Fruit fly (Drosophila melanogaster) whole organism, embryonic: ENCODE results near the gene Cpr76Bc.

Experiments used
- Abd-B ChIP-seq: fragments of 200-800 bp; sonication (Bioruptor generic); optimal IDR thresholded peaks from 2 replicates; lab custom pipeline; 2018; ENCODE audit warnings: missing biosample characterization, mild to moderate bottlenecking, missing genetic modification characterization, moderate library complexity
- Bgb ChIP-seq: fragments of 200-800 bp; sonication (Bioruptor generic); IDR thresholded peaks from 2 replicates; pipeline ENCODE4 v1.3.6; 2022; ENCODE audit warnings: missing biosample characterization, missing genetic modification characterization; ENCODE audit not compliant: partially characterized antibody
- BtbVII ChIP-seq: fragments of 200-800 bp; sonication (Bioruptor generic); optimal IDR thresholded peaks from 3 replicates; lab custom pipeline; 2017; ENCODE audit warnings: missing biosample characterization, mild to moderate bottlenecking, missing genetic modification characterization
- CG10321 ChIP-seq: fragments of 200-800 bp; sonication (Bioruptor generic); IDR thresholded peaks from 2 replicates; pipeline ENCODE4 v1.3.6; 2022; ENCODE audit warnings: missing biosample characterization, missing genetic modification characterization
- CG10654 ChIP-seq: fragments of 200-800 bp; sonication (Bioruptor generic); optimal IDR thresholded peaks from 2 replicates; lab custom pipeline; 2016; ENCODE audit warnings: missing biosample characterization, missing genetic modification characterization
- CG11093 ChIP-seq: fragments of 200-800 bp; sonication (Bioruptor generic); IDR thresholded peaks from 3 replicates; pipeline ENCODE4 v1.3.6; 2022; ENCODE audit warnings: missing biosample characterization, missing genetic modification characterization
- CG11247 ChIP-seq: fragments of 200-800 bp; sonication (Bioruptor generic); IDR thresholded peaks from 2 replicates; pipeline ENCODE4 v1.3.6; 2022; ENCODE audit warnings: missing biosample characterization, missing genetic modification characterization
- CG11504 ChIP-seq: fragments of 200-800 bp; sonication (Bioruptor generic); optimal IDR thresholded peaks from 3 replicates; lab custom pipeline; 2019; ENCODE audit warnings: missing biosample characterization, mild to moderate bottlenecking, missing genetic modification characterization, moderate library complexity
- CG11696 ChIP-seq: fragments of 200-800 bp; sonication (Bioruptor generic); IDR thresholded peaks from 2 replicates; pipeline ENCODE4 v1.3.6; 2022; ENCODE audit warnings: missing biosample characterization, missing genetic modification characterization
- CG13123 ChIP-seq: fragments of 200-800 bp; sonication (Bioruptor generic); optimal IDR thresholded peaks from 2 replicates; lab custom pipeline; 2016; ENCODE audit warnings: missing biosample characterization, missing genetic modification characterization
- CG13894 ChIP-seq: fragments of 200-800 bp; sonication (Bioruptor generic); optimal IDR thresholded peaks from 3 replicates; lab custom pipeline; 2018; ENCODE audit warnings: missing biosample characterization, mild to moderate bottlenecking, missing genetic modification characterization, moderate library complexity
- CG16863 ChIP-seq: fragments of 200-800 bp; sonication (Bioruptor generic); optimal IDR thresholded peaks from 3 replicates; lab custom pipeline; 2016; ENCODE audit warnings: missing biosample characterization, missing genetic modification characterization
- CG18764 ChIP-seq: fragments of 200-800 bp; sonication (Bioruptor generic); optimal IDR thresholded peaks from 3 replicates; lab custom pipeline; 2016; ENCODE audit warnings: missing biosample characterization, missing genetic modification characterization
- CG2116 ChIP-seq: fragments of 200-800 bp; sonication (Bioruptor generic); optimal IDR thresholded peaks from 3 replicates; lab custom pipeline; 2018; ENCODE audit warnings: missing biosample characterization, mild to moderate bottlenecking, missing genetic modification characterization
- CG31388 ChIP-seq: fragments of 200-800 bp; sonication (Bioruptor generic); optimal IDR thresholded peaks from 2 replicates; lab custom pipeline; 2016; ENCODE audit warnings: missing biosample characterization, missing genetic modification characterization
- CG32772 ChIP-seq: fragments of 200-800 bp; sonication (Bioruptor generic); IDR thresholded peaks from 2 replicates; pipeline ENCODE4 v1.3.6; 2022; ENCODE audit warnings: missing biosample characterization, missing genetic modification characterization
- CG4360 ChIP-seq: fragments of 200-800 bp; sonication (Bioruptor generic); IDR thresholded peaks from 2 replicates; pipeline ENCODE4 v1.3.6; 2022; ENCODE audit warnings: missing biosample characterization, missing genetic modification characterization
- CG7963 ChIP-seq: fragments of 200-800 bp; sonication (Bioruptor generic); IDR thresholded peaks from 3 replicates; pipeline ENCODE4 v1.3.6; 2022; ENCODE audit warnings: missing biosample characterization, missing genetic modification characterization; ENCODE audit not compliant: partially characterized antibody
- CG9727 ChIP-seq: fragments of 200-800 bp; sonication (Bioruptor generic); optimal IDR thresholded peaks from 3 replicates; lab custom pipeline; 2017; ENCODE audit warnings: missing biosample characterization, mild to moderate bottlenecking, missing genetic modification characterization
- CoRest ChIP-seq: fragments of 200-800 bp; sonication (Bioruptor generic); optimal IDR thresholded peaks from 3 replicates; lab custom pipeline; 2018; ENCODE audit warnings: missing biosample characterization, mild to moderate bottlenecking, missing genetic modification characterization, moderate library complexity
- D19B ChIP-seq: fragments of 200-800 bp; sonication (Bioruptor generic); optimal IDR thresholded peaks from 2 replicates; lab custom pipeline; 2017; ENCODE audit warnings: missing biosample characterization, mild to moderate bottlenecking, missing genetic modification characterization
- Ets65A ChIP-seq: fragments of 200-800 bp; sonication (Bioruptor generic); peaks from one replicate; lab custom pipeline; 2016; ENCODE audit warnings: missing biosample characterization, missing genetic modification characterization
- Ets97D ChIP-seq: fragments of 200-800 bp; sonication (Bioruptor generic); optimal IDR thresholded peaks from 3 replicates; lab custom pipeline; 2016; ENCODE audit warnings: missing biosample characterization, missing genetic modification characterization
- HHEX ChIP-seq: fragments of 200-800 bp; sonication (Bioruptor generic); optimal IDR thresholded peaks from 3 replicates; lab custom pipeline; 2017; ENCODE audit warnings: missing biosample characterization, mild to moderate bottlenecking, missing genetic modification characterization, missing genetic modification reagents
- HLH54F ChIP-seq: fragments of 200-800 bp; sonication (Bioruptor generic); optimal IDR thresholded peaks from 3 replicates; lab custom pipeline; 2016; ENCODE audit warnings: missing biosample characterization, missing genetic modification characterization
- HmgD ChIP-seq: fragments of 200-800 bp; sonication (Bioruptor generic); optimal IDR thresholded peaks from 3 replicates; lab custom pipeline; 2016; ENCODE audit warnings: missing biosample characterization, missing genetic modification characterization
- Hr3 ChIP-seq: fragments of 200-800 bp; sonication (Bioruptor generic); optimal IDR thresholded peaks from 3 replicates; lab custom pipeline; 2016; ENCODE audit warnings: missing biosample characterization, missing genetic modification characterization
- Hr39 ChIP-seq: fragments of >200 bp; optimal IDR thresholded peaks from 2 replicates; lab custom pipeline; 2017
- MTF-1 ChIP-seq: fragments of 200-800 bp; sonication (Bioruptor generic); optimal IDR thresholded peaks from 2 replicates; lab custom pipeline; 2018; ENCODE audit warnings: missing biosample characterization, mild to moderate bottlenecking, missing genetic modification characterization, borderline replicate concordance
- Med ChIP-seq: fragments of 200-800 bp; sonication (Bioruptor generic); peaks from one replicate; lab custom pipeline; 2016; ENCODE audit warnings: missing biosample characterization, missing genetic modification characterization, mild to moderate bottlenecking, inconsistent platforms, moderate library complexity
- NC2α ChIP-seq: fragments of 200-800 bp; sonication (Bioruptor generic); optimal IDR thresholded peaks from 2 replicates; lab custom pipeline; 2016; ENCODE audit warnings: missing biosample characterization, missing genetic modification characterization
- NFAT ChIP-seq: fragments of 200-800 bp; sonication (Bioruptor generic); IDR thresholded peaks from 2 replicates; pipeline ENCODE4 v1.3.6; 2022; ENCODE audit warnings: missing biosample characterization, missing genetic modification characterization
- NfI ChIP-seq: fragments of 200-800 bp; sonication (Bioruptor generic); optimal IDR thresholded peaks from 3 replicates; lab custom pipeline; 2018; ENCODE audit warnings: missing biosample characterization, mild to moderate bottlenecking, missing genetic modification characterization, moderate library complexity
- Pdp1 ChIP-seq, 2 experiments: fragments of 200-800 bp; sonication (Bioruptor generic); optimal IDR thresholded peaks; 3 replicates each; lab custom pipeline; 2016; ENCODE audit warnings: missing biosample characterization in 2 of 2, missing genetic modification characterization in 2 of 2, mild to moderate bottlenecking in 1 of 2, moderate library complexity in 1 of 2
- TFAM ChIP-seq: fragments of 200-800 bp; sonication (Bioruptor generic); optimal IDR thresholded peaks from 2 replicates; lab custom pipeline; 2017; ENCODE audit warnings: missing biosample characterization, missing genetic modification characterization, inconsistent platforms
- Usf ChIP-seq: fragments of 200-800 bp; sonication (Bioruptor generic); optimal IDR thresholded peaks from 2 replicates; lab custom pipeline; 2017; ENCODE audit warnings: missing genotype, missing biosample characterization, missing genetic modification characterization
- az2 ChIP-seq: fragments of 200-800 bp; sonication (Bioruptor generic); optimal IDR thresholded peaks from 3 replicates; lab custom pipeline; 2016; ENCODE audit warnings: missing biosample characterization, missing genetic modification characterization
- bab2 ChIP-seq: fragments of 200-800 bp; sonication (Bioruptor generic); optimal IDR thresholded peaks from 2 replicates; lab custom pipeline; 2016; ENCODE audit warnings: missing biosample characterization, missing genetic modification characterization
- caup ChIP-seq: fragments of 200-800 bp; sonication (Bioruptor generic); optimal IDR thresholded peaks from 3 replicates; lab custom pipeline; 2017; ENCODE audit warnings: missing biosample characterization, mild to moderate bottlenecking, missing genetic modification characterization, moderate library complexity; ENCODE audit not compliant: severe bottlenecking
- chinmo ChIP-seq: fragments of 200-800 bp; sonication (Bioruptor generic); IDR thresholded peaks from 4 replicates; pipeline ENCODE4 v1.3.6; 2022; ENCODE audit warnings: missing biosample characterization, missing genetic modification characterization; ENCODE audit not compliant: partially characterized antibody
- gcm ChIP-seq: fragments of 200-800 bp; sonication (Bioruptor generic); optimal IDR thresholded peaks from 2 replicates; lab custom pipeline; 2019; ENCODE audit warnings: missing biosample characterization, mild to moderate bottlenecking, missing genetic modification characterization, moderate library complexity
- gro ChIP-seq: fragments of 200-800 bp; sonication (Bioruptor generic); optimal IDR thresholded peaks from 2 replicates; lab custom pipeline; 2016; ENCODE audit warnings: missing biosample characterization, missing genetic modification characterization
- klu ChIP-seq: fragments of 200-800 bp; sonication (Bioruptor generic); IDR thresholded peaks from 2 replicates; pipeline ENCODE4 v1.3.6; 2022; ENCODE audit warnings: missing biosample characterization, missing genetic modification characterization
- knrl ChIP-seq: fragments of 200-800 bp; sonication (Bioruptor generic); IDR thresholded peaks from 3 replicates; pipeline ENCODE4 v1.3.6; 2022; ENCODE audit warnings: missing biosample characterization, missing genetic modification characterization; ENCODE audit not compliant: partially characterized antibody
- ranshi ChIP-seq: fragments of 200-800 bp; sonication (Bioruptor generic); IDR thresholded peaks from 2 replicates; pipeline ENCODE4 v1.3.6; 2022; ENCODE audit warnings: missing biosample characterization, missing genetic modification characterization
- sens ChIP-seq: fragments of 200-800 bp; sonication (Bioruptor generic); peaks from one replicate; lab custom pipeline; 2016; ENCODE audit warnings: missing biosample characterization, missing genetic modification characterization
- ssp ChIP-seq: fragments of 200-800 bp; sonication (Bioruptor generic); IDR thresholded peaks from 2 replicates; pipeline ENCODE4 v1.3.6; 2022; ENCODE audit warnings: missing biosample characterization, missing genetic modification characterization
- unpg ChIP-seq: fragments of 200-800 bp; sonication (Bioruptor generic); optimal IDR thresholded peaks from 3 replicates; lab custom pipeline; 2018; ENCODE audit warnings: missing biosample characterization, mild to moderate bottlenecking, missing genetic modification characterization, moderate library complexity
- zfh1 ChIP-seq: fragments of 200-800 bp; sonication (Bioruptor generic); IDR thresholded peaks from 3 replicates; pipeline ENCODE4 v1.3.6; 2022; ENCODE audit warnings: missing biosample characterization, missing genetic modification characterization

Cpr76Bc gene

dm6 chr3L:19569407-19569806 lies 48.7 kb downstream of the Cpr76Bc start:
- TF ChIP-seq Ets65A (GFP tag; lab: Kevin White, UChicago) (peak; percentile 57), CG4360 (GFP tag; lab: Robert Waterston, UW) (no peak), Ets97D (GFP tag; lab: Kevin White, UChicago) (no peak), CG11093 (GFP tag; lab: Robert Waterston, UW) (0 out of 3 replicates have a peak, but pooled peaks have one; percentile 17), Med (GFP tag; lab: Kevin White, UChicago) (peak; percentile 50), bab2 (no peak), Bgb (GFP tag; lab: Robert Waterston, UW) (0 out of 2 replicates have a peak, but pooled peaks have one; percentile 2), Usf (GFP tag; lab: Kevin White, UChicago) (no peak), CG10654 (GFP tag; lab: Kevin White, UChicago) (no peak), CG13894 (tag; lab: Kevin White, UChicago) (no peak), CG18764 (GFP tag; lab: Kevin White, UChicago) (no peak), CG11504 (no peak), MTF-1 (no peak), chinmo (GFP tag; lab: Robert Waterston, UW) (0 out of 4 replicates have a peak, but pooled peaks have one; percentile 17), sens (GFP tag; lab: Kevin White, UChicago) (peak; percentile 73), CG9727 (no peak), CG11247 (GFP tag; lab: Robert Waterston, UW) (no peak), CG11696 (GFP tag; lab: Robert Waterston, UW) (no peak), HLH54F (no peak), knrl (GFP tag; lab: Robert Waterston, UW) (no peak)

dm6 chr3L:19574452-19574851 lies 53.7 kb downstream of the Cpr76Bc start:
- TF ChIP-seq D19B (no peak), Med (GFP tag; lab: Kevin White, UChicago) (peak; percentile 14), NC2α (GFP tag; lab: Kevin White, UChicago) (no peak), CG13123 (GFP tag; lab: Kevin White, UChicago) (no peak), HHEX (GFP tag; lab: Kevin White, UChicago) (no peak), az2 (GFP tag; lab: Kevin White, UChicago) (no peak), CG11093 (GFP tag; lab: Robert Waterston, UW) (0 out of 3 replicates have a peak, but pooled peaks have one; percentile 18), Pdp1 (GFP tag; optimal IDR thresholded peaks at IDR 0.05; lab: Kevin White, UChicago) (no peak), NFAT (GFP tag; lab: Robert Waterston, UW) (no peak), NfI (GFP tag; lab: Kevin White, UChicago) (no peak), ranshi (GFP tag; lab: Robert Waterston, UW) (no peak), Hr39 (lab: Kevin White, UChicago) (peak; percentile 54), TFAM (GFP tag; lab: Kevin White, UChicago) (no peak), HmgD (GFP tag; lab: Kevin White, UChicago) (no peak)

dm6 chr3L:19575650-19576049 lies 54.9 kb downstream of the Cpr76Bc start:
- TF ChIP-seq BtbVII (GFP tag; lab: Kevin White, UChicago) (peak; percentile 4), CG7963 (GFP tag; lab: Robert Waterston, UW) (no peak), klu (no peak), CG31388 (GFP tag; lab: Kevin White, UChicago) (no peak), CG2116 (GFP tag; lab: Kevin White, UChicago) (no peak), CG10321 (no peak), gcm (peak; percentile 48), CoRest (peak; percentile 13), HmgD (GFP tag; lab: Kevin White, UChicago) (no peak), unpg (GFP tag; lab: Kevin White, UChicago) (peak; percentile 53), ssp (GFP tag; lab: Robert Waterston, UW) (peak; percentile 16; the same call in 1 of the 2 replicates), gro (no peak), CG32772 (GFP tag; lab: Robert Waterston, UW) (no peak), Hr3 (GFP tag; lab: Kevin White, UChicago) (no peak), CG16863 (GFP tag; lab: Kevin White, UChicago) (peak; percentile 17), Usf (GFP tag; lab: Kevin White, UChicago) (no peak), caup (peak; percentile 34), zfh1 (GFP tag; lab: Robert Waterston, UW) (peak; percentile 42; the same call in 1 of the 3 replicates), Abd-B (GFP tag; lab: Kevin White, UChicago) (no peak)
